Fruit fly (Drosophila melanogaster) whole organism, embryonic: ENCODE results near the gene CG34181.

Source experiments
- ATbp ChIP-seq: fragments of 200-800 bp; sonication (Bioruptor generic); optimal IDR thresholded peaks from 2 replicates; lab custom pipeline; 2017; ENCODE audit warnings: missing biosample characterization, mild to moderate bottlenecking, missing genetic modification characterization, missing genetic modification reagents
- Awh ChIP-seq: fragments of 200-800 bp; sonication (Bioruptor generic); IDR thresholded peaks from 2 replicates; pipeline ENCODE4, ENCODE4 v1.3.6; 2022; ENCODE audit warnings: missing biosample characterization, missing genetic modification characterization
- B-H1 ChIP-seq: fragments of 200-800 bp; sonication (Bioruptor generic); IDR thresholded peaks from 3 replicates; pipeline ENCODE4 v1.3.6; 2022; ENCODE audit warnings: missing biosample characterization, missing genetic modification characterization
- B-H2 ChIP-seq: fragments of 200-800 bp; sonication (Bioruptor generic); optimal IDR thresholded peaks from 2 replicates; lab custom pipeline; 2018; ENCODE audit warnings: missing biosample characterization, mild to moderate bottlenecking, missing genetic modification characterization
- Bteb2 ChIP-seq: fragments of 200-800 bp; sonication (Bioruptor generic); optimal IDR thresholded peaks from 2 replicates; lab custom pipeline; 2016; ENCODE audit warnings: missing biosample characterization, missing genetic modification characterization
- CG11456 ChIP-seq: fragments of 200-800 bp; sonication (Bioruptor generic); IDR thresholded peaks from 3 replicates; pipeline ENCODE4 v1.3.6; 2022; ENCODE audit warnings: missing biosample characterization, missing genetic modification characterization
- CG11696 ChIP-seq: fragments of 200-800 bp; sonication (Bioruptor generic); IDR thresholded peaks from 2 replicates; pipeline ENCODE4 v1.3.6; 2022; ENCODE audit warnings: missing biosample characterization, missing genetic modification characterization
- CG12155 ChIP-seq: fragments of 200-800 bp; sonication (Bioruptor generic); optimal IDR thresholded peaks from 3 replicates; lab custom pipeline; 2016; ENCODE audit warnings: missing biosample characterization, missing genetic modification characterization
- CG12659 ChIP-seq: fragments of 200-800 bp; sonication (Bioruptor generic); optimal IDR thresholded peaks from 3 replicates; lab custom pipeline; 2017; ENCODE audit warnings: mild to moderate bottlenecking, missing biosample characterization, missing genetic modification reagents, missing genetic modification characterization
- CG13287 ChIP-seq: fragments of 200-800 bp; sonication (Bioruptor generic); IDR thresholded peaks from 2 replicates; pipeline ENCODE4 v1.3.6; 2022; ENCODE audit warnings: missing biosample characterization, missing genetic modification characterization; ENCODE audit not compliant: partially characterized antibody
- CG14667 ChIP-seq: fragments of 200-800 bp; sonication (Bioruptor generic); IDR thresholded peaks from 2 replicates; pipeline ENCODE4 v1.3.6; 2022; ENCODE audit warnings: missing biosample characterization, missing genetic modification characterization
- CG15269 ChIP-seq: fragments of 200-800 bp; sonication (Bioruptor generic); optimal IDR thresholded peaks from 2 replicates; lab custom pipeline; 2018; ENCODE audit warnings: missing biosample characterization, mild to moderate bottlenecking, missing genetic modification characterization, moderate library complexity
- CG15479 ChIP-seq: fragments of 200-800 bp; sonication (Bioruptor generic); optimal IDR thresholded peaks from 3 replicates; lab custom pipeline; 2019; ENCODE audit warnings: missing biosample characterization, mild to moderate bottlenecking, missing genetic modification characterization, moderate library complexity
- CG15514 ChIP-seq: fragments of 200-800 bp; sonication (Bioruptor generic); optimal IDR thresholded peaks from 3 replicates; lab custom pipeline; 2017; ENCODE audit warnings: missing biosample characterization, missing genetic modification characterization, mild to moderate bottlenecking, moderate library complexity, missing genetic modification reagents
- CG17361 ChIP-seq: fragments of 200-800 bp; sonication (Bioruptor generic); IDR thresholded peaks from 3 replicates; pipeline ENCODE4 v1.3.6; 2022; ENCODE audit warnings: missing biosample characterization, missing genetic modification characterization
- CG2120 ChIP-seq: fragments of 200-800 bp; sonication (Bioruptor generic); optimal IDR thresholded peaks from 3 replicates; lab custom pipeline; 2016; ENCODE audit warnings: missing biosample characterization, missing genetic modification characterization
- CG30020 ChIP-seq: fragments of 200-800 bp; optimal IDR thresholded peaks from 2 replicates; lab custom pipeline; 2019; ENCODE audit warnings: missing biosample characterization, mild to moderate bottlenecking, missing genetic modification characterization, moderate library complexity
- CG30431 ChIP-seq: fragments of 200-800 bp; sonication (Bioruptor generic); optimal IDR thresholded peaks from 2 replicates; lab custom pipeline; 2017; ENCODE audit warnings: missing biosample characterization, missing genetic modification characterization
- CG3281 ChIP-seq: fragments of 200-800 bp; sonication (Bioruptor generic); optimal IDR thresholded peaks from 3 replicates; lab custom pipeline; 2017; ENCODE audit warnings: missing biosample characterization, mild to moderate bottlenecking, missing genetic modification characterization
- CG34224 ChIP-seq: fragments of 200-800 bp; sonication (Bioruptor generic); IDR thresholded peaks from 3 replicates; pipeline ENCODE4 v1.3.6; 2022; ENCODE audit warnings: missing biosample characterization, missing genetic modification characterization; ENCODE audit not compliant: partially characterized antibody
- CG34376 ChIP-seq: fragments of 200-800 bp; sonication (Bioruptor generic); optimal IDR thresholded peaks from 2 replicates; lab custom pipeline; 2018; ENCODE audit warnings: missing biosample characterization, mild to moderate bottlenecking, missing genetic modification characterization
- CG6175 ChIP-seq: fragments of 200-800 bp; sonication (Bioruptor generic); IDR thresholded peaks from 3 replicates; pipeline ENCODE4 v1.3.6; 2022; ENCODE audit warnings: missing biosample characterization, missing genetic modification characterization
- CG7372 ChIP-seq: fragments of 200-800 bp; sonication (Bioruptor generic); IDR thresholded peaks from 2 replicates; pipeline ENCODE4 v1.3.6; 2022; ENCODE audit warnings: missing biosample characterization, missing genetic modification characterization
- CG7928 ChIP-seq: fragments of 200-800 bp; sonication (Bioruptor generic); optimal IDR thresholded peaks from 2 replicates; lab custom pipeline; 2017; ENCODE audit warnings: missing biosample characterization, mild to moderate bottlenecking, missing genetic modification characterization
- CG7963 ChIP-seq: fragments of 200-800 bp; sonication (Bioruptor generic); IDR thresholded peaks from 3 replicates; pipeline ENCODE4 v1.3.6; 2022; ENCODE audit warnings: missing biosample characterization, missing genetic modification characterization; ENCODE audit not compliant: partially characterized antibody
- Dip2 ChIP-seq: fragments of 200-800 bp; sonication (Bioruptor generic); IDR thresholded peaks from 2 replicates; pipeline ENCODE4 v1.3.6; 2022; ENCODE audit warnings: missing biosample characterization, missing genetic modification characterization
- Fer1 ChIP-seq: fragments of 200-800 bp; sonication (Bioruptor generic); optimal IDR thresholded peaks from 2 replicates; lab custom pipeline; 2017; ENCODE audit warnings: missing biosample characterization, mild to moderate bottlenecking, missing genetic modification characterization
- Fer3 ChIP-seq: fragments of 200-800 bp; sonication (Bioruptor generic); optimal IDR thresholded peaks from 2 replicates; lab custom pipeline; 2018; ENCODE audit warnings: missing biosample characterization, mild to moderate bottlenecking, missing genetic modification characterization, moderate library complexity
- GATAe ChIP-seq: fragments of 200-800 bp; sonication (Bioruptor generic); conservative IDR thresholded peaks from 2 replicates; pipeline ENCODE4 v1.3.6; 2022; ENCODE audit warnings: missing biosample characterization, missing genetic modification characterization
- Gug ChIP-seq: fragments of 200-800 bp; sonication (Bioruptor generic); IDR thresholded peaks from 4 replicates; pipeline ENCODE4 v1.3.6; 2022; ENCODE audit warnings: missing biosample characterization, missing genetic modification characterization
- H15 ChIP-seq: fragments of 200-800 bp; sonication (Bioruptor generic); IDR thresholded peaks from 3 replicates; pipeline ENCODE4 v1.3.6; 2022; ENCODE audit warnings: missing biosample characterization, missing genetic modification characterization
- Lim3 ChIP-seq: fragments of 200-800 bp; sonication (Bioruptor generic); IDR thresholded peaks from 2 replicates; pipeline ENCODE4 v1.3.6; 2022; ENCODE audit warnings: missing biosample characterization, missing genetic modification characterization
- NK7.1 ChIP-seq: fragments of 200-800 bp; sonication (Bioruptor generic); optimal IDR thresholded peaks from 3 replicates; lab custom pipeline; 2016; ENCODE audit warnings: missing biosample characterization, missing genetic modification characterization
- Poxn ChIP-seq: fragments of 200-800 bp; sonication (Bioruptor generic); IDR thresholded peaks from 2 replicates; pipeline ENCODE4 v1.3.6; 2022; ENCODE audit warnings: missing biosample characterization, missing genetic modification characterization
- Ravus ChIP-seq: fragments of 200-800 bp; sonication (Bioruptor generic); IDR thresholded peaks from 2 replicates; pipeline ENCODE4 v1.3.6; 2022; ENCODE audit warnings: missing biosample characterization, missing genetic modification characterization
- Rfx ChIP-seq: fragments of 200-800 bp; sonication (Bioruptor generic); IDR thresholded peaks from 2 replicates; pipeline ENCODE4 v1.3.6; 2022; ENCODE audit warnings: missing biosample characterization, missing genetic modification characterization
- Sry-δ ChIP-seq: fragments of 200-800 bp; sonication (Bioruptor generic); optimal IDR thresholded peaks from 2 replicates; lab custom pipeline; 2016; ENCODE audit warnings: missing biosample characterization, missing genetic modification characterization
- Ssrp ChIP-seq: fragments of 200-800 bp; sonication (Bioruptor generic); optimal IDR thresholded peaks from 2 replicates; lab custom pipeline; 2018; ENCODE audit warnings: missing biosample characterization, mild to moderate bottlenecking, missing genetic modification characterization, moderate library complexity
- Xrp1 ChIP-seq: fragments of 200-800 bp; sonication (Bioruptor generic); IDR thresholded peaks from 2 replicates; pipeline ENCODE4 v1.3.6; 2022; ENCODE audit warnings: missing biosample characterization, missing genetic modification characterization
- az2 ChIP-seq: fragments of 200-800 bp; sonication (Bioruptor generic); optimal IDR thresholded peaks from 3 replicates; lab custom pipeline; 2016; ENCODE audit warnings: missing biosample characterization, missing genetic modification characterization
- dati ChIP-seq: fragments of 200-800 bp; sonication (Bioruptor generic); IDR thresholded peaks from 2 replicates; pipeline ENCODE4 v1.3.6; 2022; ENCODE audit warnings: missing biosample characterization, missing genetic modification characterization
- disco-r ChIP-seq: fragments of 200-800 bp; sonication (Bioruptor generic); optimal IDR thresholded peaks from 2 replicates; lab custom pipeline; 2016; ENCODE audit warnings: missing biosample characterization, missing genetic modification characterization
- dysf ChIP-seq: fragments of 200-800 bp; sonication (Bioruptor generic); IDR thresholded peaks from 3 replicates; pipeline ENCODE4 v1.3.6; 2022; ENCODE audit warnings: missing biosample characterization, missing genetic modification characterization
- fd102C ChIP-seq: fragments of 200-800 bp; sonication (Bioruptor generic); optimal IDR thresholded peaks from 2 replicates; lab custom pipeline; 2018; ENCODE audit warnings: missing biosample characterization, mild to moderate bottlenecking, missing genetic modification characterization, moderate library complexity
- fd3F ChIP-seq: fragments of 200-800 bp; sonication (Bioruptor generic); optimal IDR thresholded peaks from 2 replicates; lab custom pipeline; 2018; ENCODE audit warnings: missing biosample characterization, mild to moderate bottlenecking, missing genetic modification characterization, moderate library complexity
- fd96Cb ChIP-seq: fragments of 200-800 bp; sonication (Bioruptor generic); optimal IDR thresholded peaks from 2 replicates; lab custom pipeline; 2018; ENCODE audit warnings: missing biosample characterization, mild to moderate bottlenecking, missing genetic modification characterization, moderate library complexity
- gem ChIP-seq: fragments of 200-800 bp; sonication (Bioruptor generic); optimal IDR thresholded peaks from 2 replicates; lab custom pipeline; 2019; ENCODE audit warnings: missing biosample characterization, mild to moderate bottlenecking, missing genetic modification characterization, moderate library complexity
- maf-S ChIP-seq: fragments of 200-800 bp; sonication (Bioruptor generic); optimal IDR thresholded peaks from 2 replicates; lab custom pipeline; 2016; ENCODE audit warnings: missing biosample characterization, missing genetic modification characterization
- odd ChIP-seq: fragments of 200-800 bp; sonication (Bioruptor generic); optimal IDR thresholded peaks from 2 replicates; lab custom pipeline; 2017; ENCODE audit warnings: missing biosample characterization, mild to moderate bottlenecking, missing genetic modification characterization
- sens-2 ChIP-seq: fragments of 200-800 bp; sonication (Bioruptor generic); IDR thresholded peaks from 2 replicates; pipeline ENCODE4 v1.3.6; 2022; ENCODE audit warnings: missing biosample characterization, missing genetic modification characterization
- slbo ChIP-seq: fragments of 200-800 bp; sonication (Bioruptor generic); IDR thresholded peaks from 2 replicates; pipeline ENCODE4 v1.3.6; 2022; ENCODE audit warnings: missing biosample characterization, missing genetic modification characterization
- vnd ChIP-seq: fragments of 200-800 bp; sonication (Bioruptor generic); IDR thresholded peaks from 3 replicates; pipeline ENCODE4 v1.3.6; 2022; ENCODE audit warnings: missing biosample characterization, missing genetic modification characterization; ENCODE audit not compliant: partially characterized antibody

CG34181 gene

DNA sequence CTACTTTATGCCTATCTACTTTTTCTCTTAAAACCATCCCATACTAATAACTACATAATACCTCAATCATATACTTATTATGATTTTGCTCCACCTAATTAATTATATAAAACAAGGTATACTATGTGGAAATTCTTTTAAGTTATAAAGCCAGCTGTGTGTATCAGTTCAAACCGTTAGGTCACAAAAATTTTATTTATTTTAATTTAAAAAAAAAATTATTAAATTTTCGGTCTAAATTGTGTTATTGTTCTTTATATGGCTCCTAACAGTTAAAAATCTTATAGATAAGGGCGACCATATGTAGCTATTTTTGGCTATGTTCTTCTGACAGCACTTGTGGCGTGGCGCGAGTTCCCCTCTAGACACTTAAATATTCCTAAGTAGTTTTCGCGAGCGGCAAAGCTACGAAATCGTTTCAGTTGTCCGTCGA, 19.8 kb downstream of the CG34181 start, which contains the start of gene Aldh (continued):
- TF ChIP-seq Sry-δ (GFP tag; lab: Kevin White, UChicago), result no peak
- peak; percentile 63 for TF ChIP-seq gem
- peak; percentile 70 for TF ChIP-seq GATAe (GFP tag; lab: Robert Waterston, UW)
- TF ChIP-seq Xrp1 (GFP tag; lab: Robert Waterston, UW), result no peak
- no peak for TF ChIP-seq Ssrp (tag; lab: Kevin White, UChicago)
- peak; percentile 28 for TF ChIP-seq CG12659 (GFP tag; lab: Kevin White, UChicago)
- TF ChIP-seq H15 (GFP tag; lab: Robert Waterston, UW), result no peak
- TF ChIP-seq CG7963, result no peak
- TF ChIP-seq Bteb2 (GFP tag; lab: Kevin White, UChicago), result no peak
- peak; percentile 53; the same call in 2 of the 3 replicates for TF ChIP-seq dysf (GFP tag; lab: Robert Waterston, UW)
- TF ChIP-seq CG14667 (GFP tag; lab: Robert Waterston, UW), result no peak
- no peak for TF ChIP-seq dati (GFP tag; lab: Robert Waterston, UW)
- no peak for TF ChIP-seq CG15479
- no peak for TF ChIP-seq CG30020 (tag; lab: Kevin White, UChicago)
- peak; percentile 39 for TF ChIP-seq Fer1 (GFP tag; lab: Kevin White, UChicago)
- TF ChIP-seq CG30431 (GFP tag; lab: Kevin White, UChicago), result no peak
- TF ChIP-seq CG2120 (GFP tag; lab: Kevin White, UChicago), result peak; percentile 52
- TF ChIP-seq Lim3 (GFP tag; lab: Robert Waterston, UW), result no peak
- TF ChIP-seq Rfx, result peak; percentile 80
- TF ChIP-seq CG13287 (GFP tag; lab: Robert Waterston, UW), result no peak
- TF ChIP-seq CG34224 (GFP tag; lab: Robert Waterston, UW), result no peak
- no peak for TF ChIP-seq Dip2
- peak; percentile 20; the same call in 1 of the 2 replicates for TF ChIP-seq CG7372
- no peak for TF ChIP-seq maf-S (GFP tag; lab: Kevin White, UChicago)
- peak; percentile 33 for TF ChIP-seq CG15514
- peak; percentile 30; the same call in 1 of the 4 replicates for TF ChIP-seq Gug (GFP tag; lab: Robert Waterston, UW)
- TF ChIP-seq CG15269 (tag; lab: Kevin White, UChicago), result no peak
- TF ChIP-seq slbo (GFP tag; lab: Robert Waterston, UW), result peak; percentile 72
- no peak for TF ChIP-seq Ravus (GFP tag; lab: Robert Waterston, UW)
- peak; percentile 32 for TF ChIP-seq fd3F
- 0 out of 3 replicates have a peak, but pooled peaks have one; percentile 34 for TF ChIP-seq CG6175 (GFP tag; lab: Robert Waterston, UW)
- no peak for TF ChIP-seq fd102C
- no peak for TF ChIP-seq fd96Cb
- TF ChIP-seq CG12155 (GFP tag; lab: Kevin White, UChicago), result no peak
- no peak for TF ChIP-seq CG34376
- TF ChIP-seq Poxn (GFP tag; lab: Robert Waterston, UW), result no peak
- TF ChIP-seq disco-r (GFP tag; lab: Kevin White, UChicago), result no peak
- TF ChIP-seq, all 482 proteins: peak for 88

DNA sequence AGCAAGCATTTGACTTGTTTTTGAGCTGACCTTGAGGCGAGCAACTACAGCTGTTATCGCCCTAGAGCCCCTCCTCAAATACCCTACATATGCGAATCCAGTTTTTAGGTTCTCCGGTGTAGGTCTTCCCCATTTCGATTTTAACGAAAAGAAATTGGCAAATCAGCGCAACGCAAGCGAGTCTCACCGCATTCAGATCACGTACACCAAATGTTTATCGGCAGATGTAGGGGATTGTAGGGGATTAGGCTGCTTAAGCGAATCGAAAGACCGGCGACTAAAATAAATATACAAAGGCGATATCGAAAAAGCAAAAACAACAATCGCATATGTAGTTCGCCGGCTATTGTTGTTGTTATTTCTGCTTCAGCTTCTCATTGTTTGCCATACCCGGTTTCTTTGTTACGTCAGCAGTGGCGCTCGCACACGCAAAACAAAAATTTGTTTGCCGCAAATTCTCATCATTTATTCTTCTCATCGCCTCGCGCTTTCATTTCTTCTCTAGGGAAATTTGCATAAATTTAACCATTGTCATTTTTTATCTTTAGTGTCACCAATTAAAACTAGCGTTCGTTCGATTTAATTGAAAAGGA, 20.7 kb downstream of the CG34181 start:
- TF ChIP-seq sens-2 (GFP tag; lab: Robert Waterston, UW), result no peak; the same call in 1 of the 2 replicates
- TF ChIP-seq B-H1 (GFP tag; lab: Robert Waterston, UW), result peak; percentile 45; the same call in 1 of the 3 replicates
- peak; percentile 77 for TF ChIP-seq NK7.1 (GFP tag; lab: Kevin White, UChicago)
- peak; percentile 87 for TF ChIP-seq CG11456 (GFP tag; lab: Robert Waterston, UW)
- TF ChIP-seq CG7928 (GFP tag; lab: Kevin White, UChicago), result no peak
- TF ChIP-seq az2, result peak; percentile 52
- TF ChIP-seq odd, result peak; percentile 6
- peak; percentile 29; the same call in 1 of the 3 replicates for TF ChIP-seq CG17361 (GFP tag; lab: Robert Waterston, UW)
- peak; percentile 13 for TF ChIP-seq ATbp (GFP tag; lab: Kevin White, UChicago)
- TF ChIP-seq B-H2 (GFP tag; lab: Kevin White, UChicago), result peak; percentile 8
- no peak for TF ChIP-seq Awh (GFP tag; lab: Robert Waterston, UW)
- TF ChIP-seq vnd (GFP tag; lab: Robert Waterston, UW), result no peak
- TF ChIP-seq CG11696 (GFP tag; lab: Robert Waterston, UW), result peak; percentile 65
- peak; percentile 71 for TF ChIP-seq CG3281 (GFP tag; lab: Kevin White, UChicago)
- peak; percentile 78 for TF ChIP-seq Fer3 (tag; lab: Kevin White, UChicago)
